Worm (Caenorhabditis elegans) whole organism, L2 larva: ENCODE results near the gene nas-25.

Source experiments
- C34F6.9 ChIP-seq: fragments of 150-350 bp; optimal IDR thresholded peaks from 2 replicates; lab custom pipeline; 2014; ENCODE audit warnings: missing biosample characterization, missing genetic modification characterization
- F13H6.1 ChIP-seq: sonication (generic microtip); optimal IDR thresholded peaks from 2 replicates; lab custom pipeline; 2016; ENCODE audit warnings: missing genetic modification characterization, missing compliant biosample characterization
- R02D3.7 ChIP-seq: fragments of 150-350 bp; optimal IDR thresholded peaks from 2 replicates; lab custom pipeline; 2014; ENCODE audit warnings: missing biosample characterization, missing genetic modification characterization
- Y55F3AM.14 ChIP-seq: fragments of 200-800 bp; sonication (Bioruptor generic); optimal IDR thresholded peaks from 2 replicates; lab custom pipeline; 2018; ENCODE audit warnings: mild to moderate bottlenecking, missing genetic modification characterization, missing compliant biosample characterization
- alr-1 ChIP-seq: fragments of 150-350 bp; optimal IDR thresholded peaks from 2 replicates; lab custom pipeline; 2014; ENCODE audit warnings: missing biosample characterization, missing genetic modification characterization
- aly-2 ChIP-seq: fragments of 150-350 bp; optimal IDR thresholded peaks from 2 replicates; lab custom pipeline; 2014; ENCODE audit warnings: missing biosample characterization, missing genetic modification characterization
- ama-1 ChIP-seq: fragments of 150-350 bp; optimal IDR thresholded peaks from 2 replicates; lab custom pipeline; 2018; ENCODE audit warnings: inconsistent platforms
- blmp-1 ChIP-seq: sonication (generic microtip); optimal IDR thresholded peaks from 2 replicates; lab custom pipeline; 2017; ENCODE audit warnings: missing genetic modification characterization, mild to moderate bottlenecking, missing compliant biosample characterization, antibody characterized with exemption, moderate library complexity; ENCODE audit not compliant: insufficient read depth
- ceh-16 ChIP-seq: fragments of 150-350 bp; optimal IDR thresholded peaks from 2 replicates; lab custom pipeline; 2014; ENCODE audit warnings: missing biosample characterization, missing genetic modification characterization
- ceh-82 ChIP-seq: fragments of 150-350 bp; optimal IDR thresholded peaks from 2 replicates; lab custom pipeline; 2014; ENCODE audit warnings: missing biosample characterization, missing genetic modification characterization
- crh-2 ChIP-seq: sonication (generic microtip); optimal IDR thresholded peaks from 2 replicates; lab custom pipeline; 2017; ENCODE audit warnings: missing biosample characterization, missing genetic modification characterization
- dmd-4 ChIP-seq: sonication (generic microtip); optimal IDR thresholded peaks from 2 replicates; lab custom pipeline; 2017; ENCODE audit warnings: missing biosample characterization, missing genetic modification characterization
- egl-27 ChIP-seq: sonication (generic microtip); optimal IDR thresholded peaks from 3 replicates; lab custom pipeline; 2017; ENCODE audit warnings: missing biosample characterization, missing genetic modification reagents, missing genetic modification characterization
- elt-1 ChIP-seq: fragments of 150-350 bp; optimal IDR thresholded peaks from 2 replicates; lab custom pipeline; 2014; ENCODE audit warnings: missing biosample characterization, missing genetic modification characterization
- fos-1 ChIP-seq: fragments of 150-350 bp; optimal IDR thresholded peaks from 2 replicates; lab custom pipeline; 2014; ENCODE audit warnings: missing biosample characterization, missing genetic modification characterization
- gmeb-1 ChIP-seq: fragments of 150-350 bp; optimal IDR thresholded peaks from 2 replicates; lab custom pipeline; 2014; ENCODE audit warnings: missing biosample characterization, missing genetic modification characterization
- lin-11 ChIP-seq: fragments of 150-350 bp; sonication (generic microtip); optimal IDR thresholded peaks from 2 replicates; lab custom pipeline; 2014; ENCODE audit warnings: missing biosample characterization, missing genetic modification characterization, inconsistent platforms, mixed read lengths
- lin-13 ChIP-seq: fragments of 150-350 bp; optimal IDR thresholded peaks from 2 replicates; lab custom pipeline; 2014; ENCODE audit warnings: missing biosample characterization, missing genetic modification reagents, missing genetic modification characterization
- lin-39 ChIP-seq: fragments of 150-350 bp; optimal IDR thresholded peaks from 2 replicates; lab custom pipeline; 2014; ENCODE audit warnings: missing biosample characterization, missing genetic modification reagents, missing genetic modification characterization
- lsy-2 ChIP-seq, 2 experiments: fragments of 150-350 bp in 1 of 2; sonication (generic microtip) in 1 of 2; optimal IDR thresholded peaks; 2 replicates each; lab custom pipeline; 2014 to 2017; ENCODE audit warnings: missing biosample characterization in 2 of 2, missing genetic modification characterization in 2 of 2
- mab-5 ChIP-seq: fragments of 150-350 bp; optimal IDR thresholded peaks from 2 replicates; lab custom pipeline; 2014; ENCODE audit warnings: missing biosample characterization, missing genetic modification characterization
- mbf-1 ChIP-seq: sonication (generic microtip); optimal IDR thresholded peaks from 2 replicates; lab custom pipeline; 2017; ENCODE audit warnings: missing biosample characterization, missing genetic modification characterization
- mdl-1 ChIP-seq, 2 experiments: fragments of 150-350 bp in 1 of 2; sonication (generic microtip) in 1 of 2; optimal IDR thresholded peaks; 2 replicates each; lab custom pipeline; 2017; ENCODE audit warnings: missing biosample characterization in 2 of 2, missing genetic modification characterization in 2 of 2
- nhr-10 ChIP-seq: sonication (generic microtip); optimal IDR thresholded peaks from 2 replicates; lab custom pipeline; 2017; ENCODE audit warnings: missing biosample characterization, missing genetic modification characterization
- nhr-11 ChIP-seq: fragments of 150-350 bp; optimal IDR thresholded peaks from 2 replicates; lab custom pipeline; 2014; ENCODE audit warnings: missing biosample characterization, missing genetic modification characterization
- nhr-12 ChIP-seq: fragments of 150-350 bp; optimal IDR thresholded peaks from 2 replicates; lab custom pipeline; 2014; ENCODE audit warnings: missing biosample characterization, missing genetic modification characterization
- nhr-129 ChIP-seq: fragments of 150-350 bp; optimal IDR thresholded peaks from 2 replicates; lab custom pipeline; 2014; ENCODE audit warnings: missing biosample characterization, missing genetic modification characterization
- nhr-21 ChIP-seq: fragments of 150-350 bp; optimal IDR thresholded peaks from 2 replicates; lab custom pipeline; 2014; ENCODE audit warnings: missing biosample characterization, missing genetic modification characterization
- nhr-23 ChIP-seq: fragments of 150-350 bp; optimal IDR thresholded peaks from 2 replicates; lab custom pipeline; 2014; ENCODE audit warnings: missing biosample characterization, missing genetic modification reagents, missing genetic modification characterization
- nhr-237 ChIP-seq: fragments of 150-350 bp; optimal IDR thresholded peaks from 2 replicates; lab custom pipeline; 2014; ENCODE audit warnings: missing biosample characterization, missing genetic modification characterization
- nhr-25 ChIP-seq: fragments of 150-350 bp; sonication (generic microtip); optimal IDR thresholded peaks from 3 replicates; lab custom pipeline; 2014; ENCODE audit warnings: missing biosample characterization, missing genetic modification characterization
- nhr-6 ChIP-seq: fragments of 150-350 bp; optimal IDR thresholded peaks from 2 replicates; lab custom pipeline; 2014; ENCODE audit warnings: missing biosample characterization, missing genetic modification characterization
- nhr-77 ChIP-seq: fragments of 150-350 bp; optimal IDR thresholded peaks from 2 replicates; lab custom pipeline; 2014; ENCODE audit warnings: missing biosample characterization, missing genetic modification characterization
- peb-1 ChIP-seq: fragments of 150-350 bp; optimal IDR thresholded peaks from 2 replicates; lab custom pipeline; 2014; ENCODE audit warnings: missing biosample characterization, missing genetic modification characterization
- sem-4 ChIP-seq: fragments of 150-350 bp; optimal IDR thresholded peaks from 2 replicates; lab custom pipeline; 2014; ENCODE audit warnings: missing biosample characterization, missing genetic modification reagents, missing genetic modification characterization
- skn-1 ChIP-seq: sonication (generic microtip); optimal IDR thresholded peaks from 2 replicates; lab custom pipeline; 2017; ENCODE audit warnings: missing biosample characterization, missing genetic modification characterization
- sma-3 ChIP-seq: sonication (generic microtip); optimal IDR thresholded peaks from 2 replicates; lab custom pipeline; 2016; ENCODE audit warnings: missing genetic modification reagents, missing genetic modification characterization, missing compliant biosample characterization
- sma-9 ChIP-seq, 2 experiments: fragments of 150-350 bp in 1 of 2; sonication (generic microtip) in 1 of 2; optimal IDR thresholded peaks; 2 replicates each; lab custom pipeline; 2014 to 2016; ENCODE audit warnings: missing genetic modification characterization in 2 of 2, mild to moderate bottlenecking in 1 of 2, missing biosample characterization in 1 of 2, missing compliant biosample characterization in 1 of 2, missing genetic modification reagents in 1 of 2, moderate library complexity in 1 of 2
- snpc-4 ChIP-seq: fragments of 150-350 bp; optimal IDR thresholded peaks from 2 replicates; lab custom pipeline; 2014; ENCODE audit warnings: missing biosample characterization, missing genetic modification characterization
- unc-39 ChIP-seq: fragments of 150-350 bp; optimal IDR thresholded peaks from 2 replicates; lab custom pipeline; 2014; ENCODE audit warnings: missing biosample characterization, missing genetic modification characterization
- unc-55 ChIP-seq: fragments of 150-350 bp; sonication (generic microtip); optimal IDR thresholded peaks from 3 replicates; lab custom pipeline; 2014; ENCODE audit warnings: missing biosample characterization, missing genetic modification reagents, missing genetic modification characterization
- unc-62 ChIP-seq: fragments of 150-350 bp; optimal IDR thresholded peaks from 2 replicates; lab custom pipeline; 2014; ENCODE audit warnings: missing biosample characterization, missing genetic modification reagents, missing genetic modification characterization
- zag-1 ChIP-seq: fragments of 150-350 bp; optimal IDR thresholded peaks from 2 replicates; lab custom pipeline; 2014; ENCODE audit warnings: missing biosample characterization, missing genetic modification characterization
- ztf-1 ChIP-seq: fragments of 200-800 bp; sonication (Bioruptor generic); conservative IDR thresholded peaks from 2 replicates; pipeline ENCODE4 v1.3.6; 2022; ENCODE audit warnings: missing genetic modification characterization, missing compliant biosample characterization
- ztf-11 ChIP-seq: sonication (generic microtip); optimal IDR thresholded peaks from 2 replicates; lab custom pipeline; 2017; ENCODE audit warnings: missing biosample characterization, missing genetic modification characterization
- ztf-4 ChIP-seq: fragments of 150-350 bp; optimal IDR thresholded peaks from 2 replicates; lab custom pipeline; 2014; ENCODE audit warnings: missing biosample characterization, missing genetic modification characterization

Gene nas-25

DNA sequence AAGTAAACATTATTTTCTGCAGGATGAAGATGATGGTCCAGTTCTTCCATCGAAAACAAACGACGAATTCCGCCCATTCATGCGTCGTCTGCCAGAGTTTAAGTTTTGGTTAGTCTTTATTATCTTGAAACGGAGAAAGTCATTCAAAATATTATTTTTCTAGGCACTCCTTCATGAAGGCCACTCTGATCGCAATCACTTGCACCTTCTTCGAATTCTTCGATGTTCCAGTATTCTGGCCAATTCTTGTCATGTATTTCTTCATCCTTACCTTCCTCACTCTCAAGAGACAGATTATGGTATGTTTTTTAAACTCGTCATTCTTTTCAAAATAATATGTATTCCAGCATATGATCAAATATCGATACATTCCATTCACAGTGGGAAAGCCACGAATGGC, 14.0 kb upstream of the nas-25 start:
- no peak for TF ChIP-seq F13H6.1
- TF ChIP-seq nhr-77 (tag; lab: Kevin White, UChicago): no peak
- peak; percentile 24 for TF ChIP-seq ama-1 (lab: Kevin White, UChicago)
- TF ChIP-seq nhr-25: no peak
- peak; percentile 6 for TF ChIP-seq crh-2 (tag; lab: Kevin White, UChicago)
- TF ChIP-seq blmp-1 (tag; lab: Kevin White, UChicago): no peak
- peak; percentile 31 for TF ChIP-seq nhr-21 (tag; lab: Kevin White, UChicago)
- no peak for TF ChIP-seq ztf-11 (tag; lab: Kevin White, UChicago)

ce11 chrII:8812346-8812745, 13.5 kb upstream of the nas-25 start:
- TF ChIP-seq ceh-16 (tag; lab: Kevin White, UChicago) (no peak), sem-4 (tag; lab: Kevin White, UChicago) (no peak), R02D3.7 (tag; lab: Kevin White, UChicago) (no peak), nhr-23 (tag; lab: Kevin White, UChicago) (no peak), ztf-1 (GFP tag; lab: Robert Waterston, UW) (no peak), ceh-82 (tag; lab: Kevin White, UChicago) (no peak), zag-1 (tag; lab: Kevin White, UChicago) (no peak), unc-55 (no peak), nhr-21 (tag; lab: Kevin White, UChicago) (peak; percentile 17), unc-39 (tag; lab: Kevin White, UChicago) (no peak), mdl-1 (tag; optimal IDR thresholded peaks at IDR 0.05; lab: Kevin White, UChicago) (no peak), alr-1 (no peak), egl-27 (tag; lab: Kevin White, UChicago) (no peak), nhr-25 (no peak), ztf-4 (tag; lab: Kevin White, UChicago) (peak; percentile 4), aly-2 (tag; lab: Kevin White, UChicago) (no peak), Y55F3AM.14 (GFP tag; lab: Kevin White, UChicago) (no peak), mab-5 (tag; lab: Kevin White, UChicago) (no peak), ama-1 (lab: Kevin White, UChicago) (peak; percentile 42), peb-1 (tag; lab: Kevin White, UChicago) (no peak), snpc-4 (tag; lab: Kevin White, UChicago) (no peak), sma-3 (GFP tag; lab: Kevin White, UChicago) (no peak), C34F6.9 (tag; lab: Kevin White, UChicago) (peak; percentile 3), nhr-77 (tag; lab: Kevin White, UChicago) (no peak), skn-1 (tag; lab: Kevin White, UChicago) (no peak), F13H6.1 (no peak), nhr-129 (tag; lab: Kevin White, UChicago) (no peak)

DNA sequence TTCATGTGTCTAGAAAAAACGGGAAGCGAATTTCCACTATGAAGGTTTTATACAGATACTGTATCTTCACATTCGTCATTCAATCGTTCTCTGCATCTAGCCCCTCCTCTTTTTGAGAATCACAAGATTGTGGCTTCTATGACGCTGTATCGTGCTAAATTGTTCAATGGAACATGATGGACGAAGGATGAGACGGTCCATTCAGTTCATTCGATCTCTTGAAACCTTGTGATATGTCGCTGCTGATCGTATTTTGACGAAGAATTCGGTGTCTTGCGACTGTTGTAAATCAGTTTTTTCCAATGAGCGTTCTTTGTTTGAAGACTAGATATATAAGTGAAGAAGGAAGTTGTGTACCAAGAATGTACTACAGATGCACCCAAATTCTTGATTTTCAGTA, 12.2 kb upstream of the nas-25 start:
- no peak for TF ChIP-seq F13H6.1
- TF ChIP-seq ceh-82 (tag; lab: Kevin White, UChicago): no peak
- no peak for TF ChIP-seq lin-39 (tag; lab: Kevin White, UChicago)
- TF ChIP-seq dmd-4 (tag; lab: Kevin White, UChicago): no peak
- TF ChIP-seq nhr-6 (tag; lab: Kevin White, UChicago): peak; percentile 63
- TF ChIP-seq alr-1: no peak
- no peak for TF ChIP-seq mbf-1 (tag; lab: Kevin White, UChicago)
- no peak for TF ChIP-seq skn-1 (tag; lab: Kevin White, UChicago)
- peak; percentile 81 for TF ChIP-seq sma-9 (GFP tag; optimal IDR thresholded peaks at IDR 0.05; lab: Kevin White, UChicago)
- no peak for TF ChIP-seq sma-9 (tag; optimal IDR thresholded peaks at IDR 0.05; lab: Kevin White, UChicago)
- TF ChIP-seq ama-1 (lab: Kevin White, UChicago): no peak
- TF ChIP-seq unc-62 (GFP tag; lab: Kevin White, UChicago): no peak
- peak; percentile 89 for TF ChIP-seq nhr-25
- peak; percentile 84 for TF ChIP-seq sma-3 (GFP tag; lab: Kevin White, UChicago)
- no peak for TF ChIP-seq lin-11 (tag; lab: Kevin White, UChicago)
- TF ChIP-seq nhr-11: no peak
- TF ChIP-seq crh-2 (tag; lab: Kevin White, UChicago): peak; percentile 56
- TF ChIP-seq lsy-2 (tag; optimal IDR thresholded peaks at IDR 0.05; lab: Kevin White, UChicago): peak in 1 of 2 experiments; percentile 22
- TF ChIP-seq nhr-237 (tag; lab: Kevin White, UChicago): no peak
- no peak for TF ChIP-seq C34F6.9 (tag; lab: Kevin White, UChicago)
- no peak for TF ChIP-seq aly-2 (tag; lab: Kevin White, UChicago)
- peak; percentile 15 for TF ChIP-seq gmeb-1
- no peak for TF ChIP-seq ceh-16 (tag; lab: Kevin White, UChicago)
- TF ChIP-seq peb-1 (tag; lab: Kevin White, UChicago): no peak
- TF ChIP-seq nhr-10 (tag; lab: Kevin White, UChicago): no peak
- TF ChIP-seq R02D3.7 (tag; lab: Kevin White, UChicago): no peak
- no peak for TF ChIP-seq mdl-1 (tag; optimal IDR thresholded peaks at IDR 0.05; lab: Kevin White, UChicago)
- no peak for TF ChIP-seq ztf-1 (GFP tag; lab: Robert Waterston, UW)
- no peak for TF ChIP-seq lin-13 (GFP tag; lab: Kevin White, UChicago)
- TF ChIP-seq nhr-12 (tag; lab: Kevin White, UChicago): no peak
- TF ChIP-seq blmp-1 (tag; lab: Kevin White, UChicago): peak; percentile 52
- TF ChIP-seq unc-39 (tag; lab: Kevin White, UChicago): no peak
- no peak for TF ChIP-seq unc-55
- no peak for TF ChIP-seq fos-1
- TF ChIP-seq elt-1 (tag; lab: Kevin White, UChicago): no peak
- TF ChIP-seq egl-27 (tag; lab: Kevin White, UChicago): peak; percentile 63
- TF ChIP-seq nhr-129 (tag; lab: Kevin White, UChicago): peak; percentile 79
- TF ChIP-seq sem-4 (tag; lab: Kevin White, UChicago): no peak
- TF ChIP-seq nhr-21 (tag; lab: Kevin White, UChicago): peak; percentile 98
